ENCODE assay signal across 2 fruit fly cellular contexts in genomic region chr3R:9422338-9422737, dm6.
TF ChIP-seq lines count a peak whose summit lies in the region.

No protein-coding gene starts in this region.

TF ChIP-seq in whole organism, adult, 20 proteins besides CTCF, POLR2A, EP300 and RAD21:
- TF ChIP-seq tj (GFP tag; optimal IDR thresholded peaks at IDR 0.05; lab: Kevin White, UChicago) (peak; percentile 80), CG12768 (GFP tag; optimal IDR thresholded peaks at IDR 0.05; lab: Kevin White, UChicago) (peak; percentile 44), CG5204 (GFP tag; optimal IDR thresholded peaks at IDR 0.05; lab: Kevin White, UChicago) (no peak), cic (GFP tag; optimal IDR thresholded peaks at IDR 0.05; lab: Kevin White, UChicago) (peak; percentile 21), CG11617 (GFP tag; optimal IDR thresholded peaks at IDR 0.05; lab: Kevin White, UChicago) (no peak), kay (GFP tag; lab: Kevin White, UChicago; ENCODE audit: borderline replicate concordance) (peak; percentile 59), Crg-1 (GFP tag; optimal IDR thresholded peaks at IDR 0.05; lab: Kevin White, UChicago) (no peak), CG7045 (GFP tag; optimal IDR thresholded peaks at IDR 0.05; lab: Kevin White, UChicago) (no peak)

TF ChIP-seq in whole organism, prepupa, 60 proteins besides CTCF, POLR2A, EP300 and RAD21:
- peak; percentile 27 for TF ChIP-seq vri (GFP tag; optimal IDR thresholded peaks at IDR 0.05; lab: Kevin White, UChicago)
- TF ChIP-seq CG16779 (tag; optimal IDR thresholded peaks at IDR 0.05; lab: Kevin White, UChicago), result peak; percentile 14
- TF ChIP-seq fkh (GFP tag; optimal IDR thresholded peaks at IDR 0.05; lab: Kevin White, UChicago), result no peak
- TF ChIP-seq Eip78C (GFP tag; lab: Kevin White, UChicago), result peak; percentile 54
